Worm (Caenorhabditis elegans): ENCODE measurements around the gene C09H5.7.

C09H5.7 gene

DNA sequence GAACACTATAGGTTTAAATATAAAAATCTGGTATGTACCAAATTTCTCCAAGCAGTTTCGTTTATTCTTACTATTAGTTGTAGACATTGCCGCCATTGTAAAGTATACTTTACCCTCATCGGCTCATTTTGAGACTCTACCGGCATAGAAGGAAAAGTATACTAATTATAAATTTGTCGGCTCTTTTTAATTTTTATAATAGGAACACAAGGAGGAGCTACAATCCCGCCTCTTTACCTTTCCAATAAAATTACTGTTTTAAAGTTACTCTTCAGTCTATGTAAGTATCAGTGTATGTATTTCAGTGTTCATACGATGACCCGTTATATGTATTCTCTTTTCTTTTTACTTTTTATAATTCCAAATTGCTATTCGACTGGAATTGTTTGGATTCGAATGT lies 14.3 kb upstream of the C09H5.7 start, which contains the start of gene sdz-23:
Gene sdz-23 (plus strand): TSS at position 301 of the 400 bp plus-strand sequence.
- TF ChIP-seq nhr-23 (tag; optimal IDR thresholded peaks at IDR 0.05) (no peak), zag-1 (tag; optimal IDR thresholded peaks at IDR 0.05) (no peak), nhr-76 (tag; optimal IDR thresholded peaks at IDR 0.05) (no peak), ceh-28 (tag; optimal IDR thresholded peaks at IDR 0.05) (no peak), egl-5 (tag; optimal IDR thresholded peaks at IDR 0.05) (no peak), ceh-82 (tag; optimal IDR thresholded peaks at IDR 0.05) (no peak), ama-1 (optimal IDR thresholded peaks at IDR 0.05) (no peak), elt-3 (tag; optimal IDR thresholded peaks at IDR 0.05) (no peak), unc-39 (tag; optimal IDR thresholded peaks at IDR 0.05) (no peak), daf-12 (tag; optimal IDR thresholded peaks at IDR 0.05) (no peak), nhr-12 (tag; optimal IDR thresholded peaks at IDR 0.05) (no peak), nhr-43 (tag; optimal IDR thresholded peaks at IDR 0.05; ENCODE audit: poor library complexity, severe bottlenecking) (no peak), mml-1 (tag; optimal IDR thresholded peaks at IDR 0.05) (no peak), unc-62 (GFP tag; optimal IDR thresholded peaks at IDR 0.05) (no peak), nhr-77 (tag; optimal IDR thresholded peaks at IDR 0.05) (no peak)

ce11 chrV:8098239-8098638 lies 13.2 kb upstream of the C09H5.7 start, which contains the start of gene str-145:
str-145 (minus strand) TSS chrV:8098339.
- TF ChIP-seq nfya-1 (tag; optimal IDR thresholded peaks at IDR 0.05; ENCODE audit: insufficient read depth) (no peak), elt-3 (tag; optimal IDR thresholded peaks at IDR 0.05) (no peak), egl-27 (tag; optimal IDR thresholded peaks at IDR 0.05) (no peak), lin-15B (tag; optimal IDR thresholded peaks at IDR 0.05) (no peak), ama-1 (optimal IDR thresholded peaks at IDR 0.05) (no peak), fkh-2 (tag; optimal IDR thresholded peaks at IDR 0.05) (no peak), nhr-237 (tag; optimal IDR thresholded peaks at IDR 0.05) (no peak), aly-2 (tag; optimal IDR thresholded peaks at IDR 0.05) (no peak), ztf-4 (tag; optimal IDR thresholded peaks at IDR 0.05) (no peak), ceh-9 (tag; optimal IDR thresholded peaks at IDR 0.05) (no peak), nhr-76 (tag; optimal IDR thresholded peaks at IDR 0.05) (no peak), nhr-43 (tag; optimal IDR thresholded peaks at IDR 0.05; ENCODE audit: poor library complexity, severe bottlenecking) (no peak), skn-1 (tag; optimal IDR thresholded peaks at IDR 0.05) (no peak), nhr-23 (tag; optimal IDR thresholded peaks at IDR 0.05) (no peak), ZK546.5 (tag; optimal IDR thresholded peaks at IDR 0.05) (no peak), ztf-11 (tag; optimal IDR thresholded peaks at IDR 0.05) (no peak), nhr-67 (tag; optimal IDR thresholded peaks at IDR 0.05) (no peak), ceh-28 (tag; optimal IDR thresholded peaks at IDR 0.05) (no peak)

DNA sequence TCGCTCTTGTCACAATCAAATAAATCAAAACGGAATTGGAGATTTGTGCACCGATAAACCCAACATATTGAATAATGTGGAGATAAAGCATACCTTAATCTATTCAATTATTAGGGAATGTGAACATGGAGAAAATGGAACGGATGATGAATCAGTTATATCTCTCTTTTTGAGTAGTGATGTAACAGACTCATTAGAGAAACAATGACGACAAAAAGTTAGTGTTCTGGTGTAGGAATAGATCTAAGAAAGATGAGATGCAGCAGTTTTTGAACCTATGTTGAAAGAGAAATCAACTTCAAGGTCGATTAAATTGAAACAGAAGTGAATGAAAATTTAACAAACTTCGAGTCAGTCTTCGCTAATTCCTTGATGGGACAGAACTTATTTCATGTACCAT lies 10.3 kb upstream of the C09H5.7 start, which contains the start of gene str-146:
Gene str-146 (minus strand): TSS at position 101 of the 400 bp plus-strand sequence.
- TF ChIP-seq eor-1 (tag; optimal IDR thresholded peaks at IDR 0.05) (no peak), snpc-4 (tag; optimal IDR thresholded peaks at IDR 0.05) (no peak), ceh-28 (tag; optimal IDR thresholded peaks at IDR 0.05) (no peak)

DNA sequence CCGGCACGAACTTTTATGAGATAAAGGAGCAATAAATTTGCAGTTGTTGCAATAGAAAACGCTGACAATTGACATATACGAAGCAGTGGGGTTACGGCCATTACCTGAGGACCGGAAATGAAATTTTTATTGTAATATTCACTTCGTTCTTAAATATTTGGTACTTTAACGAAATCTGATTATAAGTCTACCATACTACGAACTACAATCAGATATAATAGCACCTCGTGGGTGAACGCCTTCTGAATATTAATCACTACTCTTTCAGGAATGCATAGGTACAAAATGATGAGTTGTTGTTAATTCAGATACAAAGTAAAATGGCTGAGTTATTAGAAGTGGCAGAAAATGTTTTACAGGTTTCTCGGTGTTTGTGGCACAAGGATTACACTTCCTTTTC lies 7.3 kb upstream of the C09H5.7 start, which contains the start of gene str-129:
Gene str-129 (minus strand): TSS at position 101 of the 400 bp plus-strand sequence.
- TF ChIP-seq ztf-11 (tag; optimal IDR thresholded peaks at IDR 0.05) (no peak), nhr-77 (tag; optimal IDR thresholded peaks at IDR 0.05) (no peak), nhr-11 (tag; optimal IDR thresholded peaks at IDR 0.05) (no peak), lsy-12 (tag; optimal IDR thresholded peaks at IDR 0.05) (no peak), nhr-43 (tag; optimal IDR thresholded peaks at IDR 0.05; ENCODE audit: poor library complexity, severe bottlenecking) (no peak), nhr-67 (tag; optimal IDR thresholded peaks at IDR 0.05) (no peak), fkh-10 (GFP tag; optimal IDR thresholded peaks at IDR 0.05) (no peak), unc-62 (GFP tag; optimal IDR thresholded peaks at IDR 0.05) (no peak), ZK546.5 (tag; optimal IDR thresholded peaks at IDR 0.05) (no peak), sea-2 (GFP tag; optimal IDR thresholded peaks at IDR 0.05) (no peak), elt-2 (tag; optimal IDR thresholded peaks at IDR 0.05) (no peak), snpc-4 (tag; optimal IDR thresholded peaks at IDR 0.05) (no peak), fkh-2 (tag; optimal IDR thresholded peaks at IDR 0.05) (no peak), ceh-16 (tag; optimal IDR thresholded peaks at IDR 0.05) (no peak), pqm-1 (tag; optimal IDR thresholded peaks at IDR 0.05) (no peak), ceh-9 (tag; optimal IDR thresholded peaks at IDR 0.05) (no peak), eor-1 (tag; optimal IDR thresholded peaks at IDR 0.05) (no peak), pha-4 (tag; optimal IDR thresholded peaks at IDR 0.05) (no peak), nhr-28 (tag; optimal IDR thresholded peaks at IDR 0.05) (no peak), elt-3 (tag; optimal IDR thresholded peaks at IDR 0.05) (no peak)
